Worm (Caenorhabditis elegans) whole organism, young adult: ENCODE results near the gene C39D10.1.
A peak's percentile ranks its signal among the peaks of the same experiment; 100 is the strongest.

Source experiments
- B0336.3 ChIP-seq: fragments of 200-800 bp; sonication (Bioruptor generic); IDR thresholded peaks from 2 replicates; pipeline ENCODE4 v1.3.6; 2022; ENCODE audit warnings: missing genetic modification characterization, missing compliant biosample characterization
- C06A6.2 ChIP-seq: fragments of 200-800 bp; sonication (Bioruptor generic); conservative IDR thresholded peaks from 2 replicates; pipeline ENCODE4 v1.3.6; 2022; ENCODE audit warnings: missing genetic modification characterization, missing compliant biosample characterization
- D2030.7 ChIP-seq: fragments of 200-800 bp; sonication (Bioruptor generic); IDR thresholded peaks from 2 replicates; pipeline ENCODE4 v1.3.6; 2022; ENCODE audit warnings: missing genetic modification reagents, missing genetic modification characterization, missing compliant biosample characterization
- F33H1.4 ChIP-seq: fragments of 200-800 bp; sonication (Bioruptor generic); IDR thresholded peaks from 2 replicates; pipeline ENCODE4 v1.3.6; 2022; ENCODE audit warnings: missing genetic modification reagents, missing genetic modification characterization, missing compliant biosample characterization
- F39B2.1 ChIP-seq: fragments of 200-800 bp; sonication (Bioruptor generic); IDR thresholded peaks from 2 replicates; pipeline ENCODE4 v1.3.6; 2022; ENCODE audit warnings: missing genetic modification reagents, missing genetic modification characterization, missing compliant biosample characterization
- K11D2.4 ChIP-seq: fragments of 200-800 bp; sonication (Bioruptor generic); IDR thresholded peaks from 2 replicates; pipeline ENCODE4 v1.3.6; 2022; ENCODE audit warnings: missing genetic modification reagents, missing genetic modification characterization, missing compliant biosample characterization
- K12H6.12 ChIP-seq: fragments of 200-800 bp; sonication (Bioruptor generic); optimal IDR thresholded peaks from 2 replicates; lab custom pipeline; 2018; ENCODE audit warnings: mild to moderate bottlenecking, missing genetic modification characterization, missing compliant biosample characterization
- T07F8.4 ChIP-seq: sonication (generic microtip); optimal IDR thresholded peaks from 2 replicates; lab custom pipeline; 2016; ENCODE audit warnings: mild to moderate bottlenecking, missing genetic modification characterization, moderate library complexity, missing compliant biosample characterization
- T26A5.8 ChIP-seq: sonication (generic microtip); optimal IDR thresholded peaks from 2 replicates; lab custom pipeline; 2016; ENCODE audit warnings: missing genetic modification characterization, missing compliant biosample characterization
- Y53F4B.3 ChIP-seq: fragments of 200-800 bp; sonication (Bioruptor generic); IDR thresholded peaks from 2 replicates; pipeline ENCODE4 v1.3.6; 2022; ENCODE audit warnings: missing genetic modification reagents, missing genetic modification characterization, missing compliant biosample characterization
- Y53G8AR.9 ChIP-seq: fragments of 200-800 bp; sonication (Bioruptor generic); conservative IDR thresholded peaks from 2 replicates; pipeline ENCODE4 v1.3.6; 2022; ENCODE audit warnings: missing genetic modification reagents, missing genetic modification characterization, missing compliant biosample characterization
- Y95B8A.8 ChIP-seq: fragments of 200-800 bp; sonication (Bioruptor generic); IDR thresholded peaks from 2 replicates; pipeline ENCODE4 v1.3.6; 2022; ENCODE audit warnings: missing genetic modification reagents, missing genetic modification characterization, missing compliant biosample characterization
- ZK185.1 ChIP-seq: sonication (generic microtip); optimal IDR thresholded peaks from 2 replicates; lab custom pipeline; 2016; ENCODE audit warnings: mild to moderate bottlenecking, missing genetic modification characterization, missing compliant biosample characterization; ENCODE audit not compliant: poor library complexity, severe bottlenecking
- akir-1 ChIP-seq: fragments of 200-800 bp; sonication (Bioruptor generic); optimal IDR thresholded peaks from 2 replicates; lab custom pipeline; 2018; ENCODE audit warnings: mild to moderate bottlenecking, missing genetic modification characterization, moderate library complexity, missing compliant biosample characterization
- ama-1 ChIP-seq, 3 experiments: fragments of 150-350 bp in 1 of 3; sonication (generic microtip) in 2 of 3; optimal IDR thresholded peaks; 2 replicates each; lab custom pipeline; 2014 to 2018; ENCODE audit warnings: missing biosample characterization in 2 of 3, missing genetic modification characterization in 2 of 3, missing genetic modification reagents in 2 of 3
- aptf-3 ChIP-seq: fragments of 200-800 bp; sonication (Bioruptor generic); IDR thresholded peaks from 2 replicates; pipeline ENCODE4 v1.3.6; 2022; ENCODE audit warnings: missing genetic modification characterization, missing compliant biosample characterization
- attf-3 ChIP-seq: fragments of 200-800 bp; sonication (Bioruptor generic); conservative IDR thresholded peaks from 2 replicates; pipeline ENCODE4 v1.3.6; 2022; ENCODE audit warnings: missing genetic modification reagents, missing genetic modification characterization, missing compliant biosample characterization
- attf-6 ChIP-seq: fragments of 200-800 bp; sonication (Bioruptor generic); IDR thresholded peaks from 2 replicates; pipeline ENCODE4 v1.3.6; 2022; ENCODE audit warnings: missing genetic modification reagents, missing genetic modification characterization, missing compliant biosample characterization
- cebp-1 ChIP-seq, 2 experiments: fragments of 200-800 bp in 1 of 2; sonication (Bioruptor generic) in 1 of 2; sonication (generic microtip) in 1 of 2; IDR thresholded peaks in 1 of 2; optimal IDR thresholded peaks in 1 of 2; 2 replicates each; pipeline versions ENCODE4 v1.3.6 to Lab custom; 2017 to 2022; ENCODE audit warnings: missing compliant biosample characterization in 2 of 2, missing genetic modification characterization in 2 of 2, mild to moderate bottlenecking in 1 of 2, missing genetic modification reagents in 1 of 2, moderate library complexity in 1 of 2
- cebp-2 ChIP-seq: fragments of 200-800 bp; sonication (Bioruptor generic); IDR thresholded peaks from 2 replicates; pipeline ENCODE4 v1.3.6; 2022; ENCODE audit warnings: missing genetic modification characterization, missing compliant biosample characterization
- ceh-100 ChIP-seq: fragments of 200-800 bp; sonication (Bioruptor generic); IDR thresholded peaks from 2 replicates; pipeline ENCODE4 v1.3.6; 2022; ENCODE audit warnings: missing genetic modification reagents, missing genetic modification characterization, missing compliant biosample characterization
- chd-7 ChIP-seq: sonication (generic microtip); optimal IDR thresholded peaks from 2 replicates; lab custom pipeline; 2016; ENCODE audit warnings: mild to moderate bottlenecking, missing genetic modification characterization, moderate library complexity, missing compliant biosample characterization
- hmg-20 ChIP-seq: fragments of 200-800 bp; sonication (Bioruptor generic); IDR thresholded peaks from 2 replicates; pipeline ENCODE4 v1.3.6; 2022; ENCODE audit warnings: missing genetic modification reagents, missing genetic modification characterization, missing compliant biosample characterization
- hrde-1 ChIP-seq: sonication (generic microtip); optimal IDR thresholded peaks from 2 replicates; lab custom pipeline; 2016; ENCODE audit warnings: missing genetic modification characterization, mild to moderate bottlenecking, missing compliant biosample characterization, moderate library complexity, missing genotype, missing genetic modification reagents, borderline replicate concordance
- lag-1 ChIP-seq: fragments of 200-800 bp; sonication (Bioruptor generic); IDR thresholded peaks from 2 replicates; pipeline ENCODE4 v1.3.6; 2022; ENCODE audit warnings: missing genetic modification reagents, missing genetic modification characterization, missing compliant biosample characterization
- let-607 ChIP-seq, 2 experiments: fragments of 200-800 bp in 1 of 2; sonication (Bioruptor generic) in 1 of 2; sonication (generic microtip) in 1 of 2; optimal IDR thresholded peaks; 2 replicates each; lab custom pipeline; 2016 to 2018; ENCODE audit warnings: mild to moderate bottlenecking in 2 of 2, missing compliant biosample characterization in 2 of 2, missing genetic modification characterization in 2 of 2, moderate library complexity in 2 of 2, missing genotype in 1 of 2
- lsy-27 ChIP-seq: sonication (generic microtip); optimal IDR thresholded peaks from 2 replicates; lab custom pipeline; 2017; ENCODE audit warnings: missing genetic modification characterization, mild to moderate bottlenecking, missing compliant biosample characterization, antibody characterized with exemption, missing genotype, borderline replicate concordance; ENCODE audit not compliant: insufficient read depth
- madf-6 ChIP-seq: fragments of 200-800 bp; sonication (Bioruptor generic); IDR thresholded peaks from 2 replicates; pipeline ENCODE4 v1.3.6; 2022; ENCODE audit warnings: missing genetic modification reagents, missing genetic modification characterization, missing compliant biosample characterization
- nfya-2 ChIP-seq: fragments of 200-800 bp; sonication (Bioruptor generic); IDR thresholded peaks from 2 replicates; pipeline ENCODE4 v1.3.6; 2022; ENCODE audit warnings: missing genetic modification reagents, missing genetic modification characterization, missing compliant biosample characterization
- nfyb-1 ChIP-seq: fragments of 200-800 bp; sonication (Bioruptor generic); IDR thresholded peaks from 2 replicates; pipeline ENCODE4 v1.3.6; 2022; ENCODE audit warnings: missing genetic modification reagents, missing genetic modification characterization, missing compliant biosample characterization
- nhr-179 ChIP-seq: sonication (generic microtip); optimal IDR thresholded peaks from 2 replicates; lab custom pipeline; 2016; ENCODE audit warnings: mild to moderate bottlenecking, missing genetic modification characterization, missing compliant biosample characterization
- nhr-27 ChIP-seq: fragments of 200-800 bp; sonication (Bioruptor generic); optimal IDR thresholded peaks from 2 replicates; lab custom pipeline; 2018; ENCODE audit warnings: mild to moderate bottlenecking, missing genetic modification characterization, moderate library complexity, missing compliant biosample characterization
- nhr-80 ChIP-seq: sonication (generic microtip); optimal IDR thresholded peaks from 2 replicates; lab custom pipeline; 2016; ENCODE audit warnings: missing genetic modification characterization, missing compliant biosample characterization
- nhr-90 ChIP-seq: sonication (generic microtip); optimal IDR thresholded peaks from 2 replicates; lab custom pipeline; 2016; ENCODE audit warnings: missing genotype, mild to moderate bottlenecking, missing genetic modification characterization, missing compliant biosample characterization
- rcor-1 ChIP-seq: fragments of 200-800 bp; sonication (Bioruptor generic); IDR thresholded peaks from 2 replicates; pipeline ENCODE4 v1.3.6; 2022; ENCODE audit warnings: missing genetic modification reagents, missing genetic modification characterization, missing compliant biosample characterization
- repo-1 ChIP-seq: sonication (generic microtip); optimal IDR thresholded peaks from 2 replicates; lab custom pipeline; 2017; ENCODE audit warnings: mild to moderate bottlenecking, missing genetic modification characterization, missing compliant biosample characterization
- sdz-38 ChIP-seq: sonication (generic microtip); optimal IDR thresholded peaks from 2 replicates; lab custom pipeline; 2016; ENCODE audit warnings: missing genotype, missing genetic modification characterization, missing compliant biosample characterization
- sea-2 ChIP-seq: fragments of 200-800 bp; sonication (Bioruptor generic); IDR thresholded peaks from 2 replicates; pipeline ENCODE4 v1.3.6; 2022; ENCODE audit warnings: missing genetic modification characterization, missing compliant biosample characterization
- snpc-1.1 ChIP-seq: sonication (generic microtip); optimal IDR thresholded peaks from 2 replicates; lab custom pipeline; 2017; ENCODE audit warnings: missing genetic modification characterization, mild to moderate bottlenecking, missing compliant biosample characterization, antibody characterized with exemption, moderate library complexity, missing genotype, missing genetic modification reagents; ENCODE audit not compliant: insufficient read depth
- snpc-1.3 ChIP-seq: sonication (generic microtip); optimal IDR thresholded peaks from 2 replicates; lab custom pipeline; 2017; ENCODE audit warnings: missing genetic modification characterization, mild to moderate bottlenecking, missing compliant biosample characterization, antibody characterized with exemption, moderate library complexity, missing genotype, missing genetic modification reagents; ENCODE audit not compliant: insufficient read depth
- tbp1 ChIP-seq: fragments of 200-800 bp; sonication (Bioruptor generic); optimal IDR thresholded peaks from 2 replicates; lab custom pipeline; 2018; ENCODE audit warnings: mild to moderate bottlenecking, missing genetic modification characterization, missing compliant biosample characterization
- tbx-9 ChIP-seq: sonication (generic microtip); optimal IDR thresholded peaks from 2 replicates; lab custom pipeline; 2016; ENCODE audit warnings: borderline replicate concordance, missing genetic modification characterization, inconsistent platforms, missing compliant biosample characterization
- unc-130 ChIP-seq: sonication (generic microtip); optimal IDR thresholded peaks from 2 replicates; lab custom pipeline; 2016; ENCODE audit warnings: missing genetic modification reagents, missing genetic modification characterization, missing compliant biosample characterization
- zfh-2 ChIP-seq: fragments of 200-800 bp; sonication (Bioruptor generic); conservative IDR thresholded peaks from 2 replicates; pipeline ENCODE4 v1.3.6; 2022; ENCODE audit warnings: missing genetic modification reagents, missing genetic modification characterization, missing compliant biosample characterization
- zim-3 ChIP-seq: sonication (generic microtip); optimal IDR thresholded peaks from 2 replicates; lab custom pipeline; 2017; ENCODE audit warnings: mild to moderate bottlenecking, missing genetic modification characterization, moderate library complexity, missing compliant biosample characterization
- ztf-6 ChIP-seq: fragments of 200-800 bp; sonication (Bioruptor generic); IDR thresholded peaks from 2 replicates; pipeline ENCODE4 v1.3.6; 2022; ENCODE audit warnings: missing genetic modification reagents, missing genetic modification characterization, missing compliant biosample characterization

C39D10.1 gene

ce11 chrX:7951578-7951977, 44.8 kb downstream of the C39D10.1 start (continued):
- TF ChIP-seq snpc-1.1 (no peak), attf-3 (GFP tag; lab: Robert Waterston, UW) (no peak), ceh-100 (GFP tag; lab: Robert Waterston, UW) (no peak), sdz-38 (no peak), repo-1 (tag; lab: Kevin White, UChicago) (peak; percentile 45), nhr-27 (no peak), cebp-1 (GFP tag; IDR thresholded peaks at IDR 0.05; lab: Robert Waterston, UW) (no peak), cebp-1 (tag; optimal IDR thresholded peaks at IDR 0.05; lab: Kevin White, UChicago) (peak; percentile 89), Y95B8A.8 (GFP tag; lab: Robert Waterston, UW) (no peak), unc-130 (GFP tag; lab: Kevin White, UChicago) (no peak), ZK185.1 (peak; percentile 34), aptf-3 (no peak), hmg-20 (GFP tag; lab: Robert Waterston, UW) (no peak), C06A6.2 (GFP tag; lab: Robert Waterston, UW) (peak; percentile 71; the same call in 1 of the 2 replicates), snpc-1.3 (tag; lab: Kevin White, UChicago) (no peak), nhr-179 (tag; lab: Kevin White, UChicago) (no peak), nfya-2 (no peak), akir-1 (GFP tag; lab: Kevin White, UChicago) (peak; percentile 42), K11D2.4 (GFP tag; lab: Robert Waterston, UW) (peak; percentile 92), nhr-90 (peak; percentile 48), nfyb-1 (GFP tag; lab: Robert Waterston, UW) (peak; percentile 91), tbx-9 (tag; lab: Kevin White, UChicago) (no peak), let-607 (tag; optimal IDR thresholded peaks at IDR 0.05; lab: Kevin White, UChicago) (peak; percentile 71 to 73), T07F8.4 (no peak), rcor-1 (GFP tag; lab: Robert Waterston, UW) (peak; percentile 77; the same call in 1 of the 2 replicates), F33H1.4 (GFP tag; lab: Robert Waterston, UW) (no peak), cebp-2 (GFP tag; lab: Robert Waterston, UW) (no peak), K12H6.12 (peak; percentile 83), T26A5.8 (tag; lab: Kevin White, UChicago) (no peak), lag-1 (GFP tag; lab: Robert Waterston, UW) (no peak), F39B2.1 (GFP tag; lab: Robert Waterston, UW) (no peak), sea-2 (GFP tag; lab: Robert Waterston, UW) (peak; percentile 41; the same call in 1 of the 2 replicates), lsy-27 (tag; lab: Kevin White, UChicago) (no peak), ztf-6 (GFP tag; lab: Robert Waterston, UW) (peak; percentile 51; the same call in 1 of the 2 replicates), attf-6 (GFP tag; lab: Robert Waterston, UW) (no peak), tbp1 (GFP tag; lab: Kevin White, UChicago) (peak; percentile 53), chd-7 (tag; lab: Kevin White, UChicago) (peak; percentile 91), ama-1 (optimal IDR thresholded peaks at IDR 0.05; lab: Kevin White, UChicago) (no peak), ama-1 (GFP tag; optimal IDR thresholded peaks at IDR 0.05; lab: Kevin White, UChicago) (no peak), hrde-1 (tag; lab: Kevin White, UChicago) (no peak), zim-3 (tag; lab: Kevin White, UChicago) (no peak), madf-6 (GFP tag; lab: Robert Waterston, UW) (no peak), Y53F4B.3 (GFP tag; lab: Robert Waterston, UW) (no peak), D2030.7 (GFP tag; lab: Robert Waterston, UW) (no peak), Y53G8AR.9 (0 out of 2 replicates have a peak, but pooled peaks have one; percentile 49), nhr-80 (peak; percentile 64), B0336.3 (GFP tag; lab: Robert Waterston, UW) (peak; percentile 80; the same call in 1 of the 2 replicates), zfh-2 (GFP tag; lab: Robert Waterston, UW) (peak; percentile 97)
